Worm (Caenorhabditis elegans) whole organism, late embryonic: ENCODE data around the gene rfip-1.

Experiments used
- che-1 ChIP-seq: sonication (generic microtip); optimal IDR thresholded peaks from 2 replicates; lab custom pipeline; 2016; ENCODE audit warnings: mild to moderate bottlenecking, missing genetic modification characterization, missing compliant biosample characterization
- elt-4 ChIP-seq: sonication (generic microtip); optimal IDR thresholded peaks from 2 replicates; lab custom pipeline; 2016; ENCODE audit warnings: missing genetic modification characterization, missing compliant biosample characterization
- ref-2 ChIP-seq: sonication (generic microtip); optimal IDR thresholded peaks from 2 replicates; lab custom pipeline; 2016; ENCODE audit warnings: missing genetic modification characterization, missing compliant biosample characterization
- rnt-1 ChIP-seq: sonication (generic microtip); optimal IDR thresholded peaks from 2 replicates; lab custom pipeline; 2016; ENCODE audit warnings: missing genetic modification characterization, missing compliant biosample characterization

ce11 chrII:5854122-5854521, 30.2 kb upstream of the rfip-1 start, which contains the start of gene H41C03.1:
- TF ChIP-seq che-1 (tag; lab: Kevin White, UChicago) (no peak), elt-4 (no peak), ref-2 (tag; lab: Kevin White, UChicago) (no peak), rnt-1 (tag; lab: Kevin White, UChicago) (no peak)
